Worm (Caenorhabditis elegans) whole organism, L4 larva: Measurements from ENCODE around the gene T27E4.5.

Experiments
- F10B5.3 ChIP-seq: sonication (generic microtip); optimal IDR thresholded peaks from 2 replicates; lab custom pipeline; 2016; ENCODE audit warnings: mild to moderate bottlenecking, missing genetic modification characterization, missing compliant biosample characterization
- F37D6.2 ChIP-seq: sonication (generic microtip); optimal IDR thresholded peaks from 2 replicates; lab custom pipeline; 2016; ENCODE audit warnings: mild to moderate bottlenecking, missing genetic modification characterization, missing compliant biosample characterization
- R02D3.7 ChIP-seq: fragments of 150-350 bp; sonication (generic microtip); optimal IDR thresholded peaks from 3 replicates; lab custom pipeline; 2014; ENCODE audit warnings: missing biosample characterization, missing genetic modification characterization
- Y75B8A.6 ChIP-seq: fragments of 200-800 bp; sonication (Bioruptor generic); IDR thresholded peaks from 2 replicates; pipeline ENCODE4 v1.3.6; 2022; ENCODE audit warnings: missing genetic modification reagents, missing genetic modification characterization, missing compliant biosample characterization
- aha-1 ChIP-seq: fragments of 150-350 bp; peaks from one replicate; lab custom pipeline; 2014; ENCODE audit warnings: missing biosample characterization, missing genetic modification characterization
- ctbp-1 ChIP-seq: fragments of 200-800 bp; sonication (Bioruptor generic); IDR thresholded peaks from 2 replicates; pipeline ENCODE4 v1.3.6; 2022; ENCODE audit warnings: missing genetic modification reagents, missing genetic modification characterization, missing compliant biosample characterization
- daf-16 ChIP-seq, 3 experiments: sonication (generic microtip); optimal IDR thresholded peaks; 2 replicates each; lab custom pipeline; 2016 to 2017; ENCODE audit warnings: missing genetic modification characterization in 3 of 3, missing genetic modification reagents in 3 of 3, mild to moderate bottlenecking in 2 of 3, missing compliant biosample characterization in 2 of 3, missing biosample characterization in 1 of 3, moderate library complexity in 1 of 3
- dmd-6 ChIP-seq: fragments of 200-800 bp; sonication (Bioruptor generic); IDR thresholded peaks from 2 replicates; pipeline ENCODE4 v1.3.6; 2022; ENCODE audit warnings: missing genetic modification reagents, missing genetic modification characterization, missing compliant biosample characterization
- duxl-1 ChIP-seq: sonication (generic microtip); optimal IDR thresholded peaks from 2 replicates; lab custom pipeline; 2016; ENCODE audit warnings: mild to moderate bottlenecking, missing genetic modification characterization, moderate library complexity, missing compliant biosample characterization; ENCODE audit not compliant: poor library complexity
- dve-1 ChIP-seq: sonication (generic microtip); optimal IDR thresholded peaks from 2 replicates; lab custom pipeline; 2017; ENCODE audit warnings: antibody characterized with exemption, mild to moderate bottlenecking, missing genetic modification characterization, missing compliant biosample characterization; ENCODE audit not compliant: insufficient read depth
- fos-1 ChIP-seq: fragments of 150-350 bp; optimal IDR thresholded peaks from 2 replicates; lab custom pipeline; 2014; ENCODE audit warnings: missing biosample characterization, missing genetic modification characterization
- hif-1 ChIP-seq, 2 experiments: sonication (generic microtip); optimal IDR thresholded peaks; 2 replicates each; lab custom pipeline; 2016 to 2017; ENCODE audit warnings: missing compliant biosample characterization in 2 of 2, missing genetic modification characterization in 2 of 2, missing genetic modification reagents in 2 of 2, missing genotype in 2 of 2, mild to moderate bottlenecking in 1 of 2
- hlh-11 ChIP-seq: fragments of 200-800 bp; sonication (Bioruptor generic); optimal IDR thresholded peaks from 2 replicates; lab custom pipeline; 2018; ENCODE audit warnings: mild to moderate bottlenecking, missing genetic modification characterization, missing compliant biosample characterization
- hlh-30 ChIP-seq: sonication (generic microtip); optimal IDR thresholded peaks from 2 replicates; lab custom pipeline; 2017; ENCODE audit warnings: antibody characterized with exemption, mild to moderate bottlenecking, missing genetic modification characterization, missing compliant biosample characterization; ENCODE audit not compliant: insufficient read depth
- lsy-2 ChIP-seq, 2 experiments: fragments of 150-350 bp in 1 of 2; sonication (generic microtip) in 1 of 2; optimal IDR thresholded peaks; 2 replicates each; lab custom pipeline; 2014 to 2017; ENCODE audit warnings: missing biosample characterization in 2 of 2, missing genetic modification characterization in 2 of 2
- mdl-1 ChIP-seq, 2 experiments: fragments of 150-350 bp in 1 of 2; sonication (generic microtip) in 1 of 2; optimal IDR thresholded peaks; 2 replicates each; lab custom pipeline; 2014 to 2017; ENCODE audit warnings: missing biosample characterization in 2 of 2, missing genetic modification characterization in 2 of 2
- mep-1 ChIP-seq: fragments of 150-350 bp; sonication (generic microtip); optimal IDR thresholded peaks from 3 replicates; lab custom pipeline; 2014; ENCODE audit warnings: missing biosample characterization, missing genetic modification characterization
- mes-2 ChIP-seq: sonication (generic microtip); optimal IDR thresholded peaks from 2 replicates; lab custom pipeline; 2016; ENCODE audit warnings: missing genotype, mild to moderate bottlenecking, missing genetic modification characterization, missing compliant biosample characterization; ENCODE audit not compliant: poor library complexity, severe bottlenecking
- nhr-10 ChIP-seq: fragments of 150-350 bp; optimal IDR thresholded peaks from 2 replicates; lab custom pipeline; 2014; ENCODE audit warnings: missing biosample characterization, missing genetic modification characterization
- nhr-28 ChIP-seq: fragments of 150-350 bp; optimal IDR thresholded peaks from 2 replicates; lab custom pipeline; 2014; ENCODE audit warnings: missing biosample characterization, missing genetic modification characterization
- nhr-48 ChIP-seq: sonication (generic microtip); optimal IDR thresholded peaks from 2 replicates; lab custom pipeline; 2016; ENCODE audit warnings: mild to moderate bottlenecking, missing genetic modification characterization, missing compliant biosample characterization
- nhr-6 ChIP-seq: fragments of 150-350 bp; optimal IDR thresholded peaks from 2 replicates; lab custom pipeline; 2014; ENCODE audit warnings: missing biosample characterization, missing genetic modification characterization
- nhr-77 ChIP-seq: fragments of 150-350 bp; optimal IDR thresholded peaks from 2 replicates; lab custom pipeline; 2014; ENCODE audit warnings: missing biosample characterization, missing genetic modification characterization
- pha-4 ChIP-seq, 2 experiments: fragments of 150-350 bp in 1 of 2; fragments of 200-800 bp in 1 of 2; sonication (Bioruptor generic) in 1 of 2; IDR thresholded peaks in 1 of 2; optimal IDR thresholded peaks in 1 of 2; 2 replicates each; pipeline versions ENCODE4 v1.3.6 to Lab custom; 2014 to 2022; ENCODE audit warnings: missing genetic modification characterization in 2 of 2, missing genetic modification reagents in 2 of 2, missing biosample characterization in 1 of 2, missing compliant biosample characterization in 1 of 2
- php-3 ChIP-seq: fragments of 200-800 bp; sonication (Bioruptor generic); IDR thresholded peaks from 2 replicates; pipeline ENCODE4 v1.3.6; 2022; ENCODE audit warnings: missing genetic modification reagents, missing genetic modification characterization, missing compliant biosample characterization
- sdz-12 ChIP-seq: fragments of 200-800 bp; sonication (Bioruptor generic); optimal IDR thresholded peaks from 2 replicates; lab custom pipeline; 2018; ENCODE audit warnings: mild to moderate bottlenecking, missing genetic modification characterization, missing compliant biosample characterization
- set-16 ChIP-seq: fragments of 200-800 bp; sonication (Bioruptor generic); IDR thresholded peaks from 2 replicates; pipeline ENCODE4 v1.3.6; 2022; ENCODE audit warnings: missing genetic modification reagents, missing genetic modification characterization, missing compliant biosample characterization
- snpc-4 ChIP-seq: fragments of 150-350 bp; optimal IDR thresholded peaks from 2 replicates; lab custom pipeline; 2014; ENCODE audit warnings: missing biosample characterization, missing genetic modification characterization
- spr-1 ChIP-seq: sonication (generic microtip); optimal IDR thresholded peaks from 2 replicates; lab custom pipeline; 2016; ENCODE audit warnings: mild to moderate bottlenecking, missing genetic modification characterization, missing compliant biosample characterization
- unc-130 ChIP-seq: sonication (generic microtip); optimal IDR thresholded peaks from 2 replicates; lab custom pipeline; 2016; ENCODE audit warnings: missing genetic modification reagents, missing genetic modification characterization, missing compliant biosample characterization
- unc-62 ChIP-seq, 3 experiments: fragments of 150-350 bp in 1 of 3; sonication (generic microtip); optimal IDR thresholded peaks in 2 of 3; peaks in 1 of 3; 1 replicate in 1 of 3; 2 replicates in 2 of 3; lab custom pipeline; 2014 to 2017; ENCODE audit warnings: missing biosample characterization in 3 of 3, missing genetic modification characterization in 3 of 3, missing genetic modification reagents in 3 of 3, missing genotype in 1 of 3
- zfp-3 ChIP-seq: fragments of 200-800 bp; sonication (Bioruptor generic); conservative IDR thresholded peaks from 2 replicates; pipeline ENCODE4 v1.3.6; 2022; ENCODE audit warnings: missing genetic modification reagents, missing genetic modification characterization, missing compliant biosample characterization
- zip-2 ChIP-seq: fragments of 150-350 bp; optimal IDR thresholded peaks from 2 replicates; lab custom pipeline; 2014; ENCODE audit warnings: missing biosample characterization, missing genetic modification characterization

T27E4.5 gene

DNA sequence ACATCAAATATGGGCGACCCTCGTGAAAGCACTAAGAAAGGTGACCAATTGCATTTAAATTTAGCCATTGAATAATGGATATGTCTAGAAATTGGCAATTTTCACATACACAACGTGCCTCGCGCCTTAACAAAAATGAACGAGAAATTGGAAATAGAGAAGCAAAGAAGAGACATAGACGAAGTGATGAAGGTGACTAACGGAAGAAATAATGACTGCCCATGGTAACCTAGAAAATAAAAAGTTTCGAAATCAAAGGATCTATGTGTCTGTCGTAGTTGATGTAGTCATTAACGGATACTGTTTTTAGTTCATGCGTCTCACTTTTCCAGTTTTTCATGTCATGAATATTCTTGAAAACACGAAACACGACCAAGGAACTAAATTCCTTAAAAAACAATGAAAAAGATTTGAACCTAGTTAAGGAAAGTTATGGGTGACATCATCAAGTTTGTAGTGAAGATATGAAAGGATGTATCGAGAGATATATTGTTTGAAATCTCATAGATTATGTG lies 8.5 kb upstream of the T27E4.5 start:
- TF ChIP-seq unc-62 (GFP tag; optimal IDR thresholded peaks at IDR 0.05 in 1 of 2; lab: Kevin White, UChicago), result peak in 1 of 2 experiments; percentile 53
- TF ChIP-seq unc-62 (tag; optimal IDR thresholded peaks at IDR 0.05; lab: Kevin White, UChicago), result no peak
- TF ChIP-seq R02D3.7 (tag; lab: Kevin White, UChicago), result no peak
- TF ChIP-seq nhr-28 (tag; lab: Kevin White, UChicago), result peak; percentile 66

- TF ChIP-seq daf-16 (GFP tag; optimal IDR thresholded peaks at IDR 0.05; lab: Kevin White, UChicago) (no peak), daf-16 (tag; optimal IDR thresholded peaks at IDR 0.05; lab: Kevin White, UChicago) (peak; percentile 4), php-3 (GFP tag; lab: Robert Waterston, UW) (no peak), Y75B8A.6 (GFP tag; lab: Robert Waterston, UW) (no peak), duxl-1 (tag; lab: Kevin White, UChicago) (no peak), aha-1 (peak; percentile 92)
These were observed 6.7 kb upstream of the T27E4.5 start, which contains the start of gene T27E4.7 for ce11 chrV:9076273-9076672. Gene T27E4.7 (minus strand): TSS chrV:9076322.

DNA sequence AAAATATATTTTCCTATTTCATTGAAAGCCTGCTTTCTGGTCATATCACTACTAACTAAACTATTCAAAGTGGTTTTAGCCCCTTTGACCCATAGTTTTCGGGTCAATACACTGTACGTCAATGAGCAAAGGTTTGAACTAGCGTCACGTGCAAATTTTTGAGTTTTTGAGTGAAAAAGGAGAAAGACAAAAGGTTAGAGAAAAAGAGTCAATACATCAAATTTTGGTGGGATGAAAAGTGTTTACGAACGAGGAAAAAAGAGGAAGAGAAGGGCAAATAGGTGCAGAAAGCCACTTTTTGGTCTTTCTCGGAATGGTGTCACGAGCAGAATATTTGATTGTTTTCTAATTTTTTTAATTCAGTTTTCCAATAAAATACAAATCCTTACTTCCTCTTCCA lies 6.2 kb upstream of the T27E4.5 start:
- TF ChIP-seq F10B5.3 (tag; lab: Kevin White, UChicago) (no peak), hlh-30 (peak; percentile 38), pha-4 (GFP tag; IDR thresholded peaks at IDR 0.05; lab: Robert Waterston, UW) (0 out of 2 replicates have a peak, but pooled peaks have one; percentile 35), pha-4 (tag; optimal IDR thresholded peaks at IDR 0.05; lab: Kevin White, UChicago) (no peak), dve-1 (peak; percentile 15), spr-1 (tag; lab: Kevin White, UChicago) (no peak), hlh-11 (peak; percentile 35), nhr-48 (tag; lab: Kevin White, UChicago) (no peak), mdl-1 (tag; optimal IDR thresholded peaks at IDR 0.05; lab: Kevin White, UChicago) (peak in 1 of 2 experiments; percentile 32), nhr-28 (tag; lab: Kevin White, UChicago) (peak; percentile 25), lsy-2 (tag; optimal IDR thresholded peaks at IDR 0.05; lab: Kevin White, UChicago) (peak in 1 of 2 experiments; percentile 25), dmd-6 (GFP tag; lab: Robert Waterston, UW) (peak; percentile 31), daf-16 (GFP tag; optimal IDR thresholded peaks at IDR 0.05; lab: Kevin White, UChicago) (no peak), daf-16 (tag; optimal IDR thresholded peaks at IDR 0.05; lab: Kevin White, UChicago) (peak; percentile 59)

DNA sequence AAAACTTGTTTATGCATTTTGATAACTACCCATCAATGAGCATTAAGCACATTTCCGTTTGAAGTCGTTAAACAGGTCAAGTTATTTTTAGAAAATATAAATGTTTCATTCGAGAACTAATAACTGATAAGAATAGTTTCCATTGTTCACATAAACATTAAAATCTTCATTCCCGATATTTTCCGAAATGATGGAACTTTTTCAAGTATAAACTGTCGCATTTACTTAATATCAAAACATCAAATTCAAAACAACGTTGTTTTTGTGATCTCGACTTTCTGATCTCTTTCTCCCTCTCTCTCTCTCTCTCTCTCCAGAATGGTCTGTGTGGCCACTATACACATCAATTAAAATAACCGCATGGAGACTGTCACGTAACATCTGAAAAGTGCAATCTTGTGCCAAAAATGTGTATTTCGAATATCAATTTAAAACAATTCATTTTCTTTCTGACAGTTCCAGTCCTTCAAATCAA lies 4.8 kb upstream of the T27E4.5 start:
- TF ChIP-seq dmd-6 (GFP tag; lab: Robert Waterston, UW), result peak; percentile 34; the same call in 1 of the 2 replicates
- peak; percentile 87 for TF ChIP-seq nhr-77 (tag; lab: Kevin White, UChicago)
- peak; percentile 31 for TF ChIP-seq nhr-48 (tag; lab: Kevin White, UChicago)
- no peak for TF ChIP-seq unc-130 (GFP tag; lab: Kevin White, UChicago)
- no peak for TF ChIP-seq sdz-12 (GFP tag; lab: Kevin White, UChicago)
- TF ChIP-seq mes-2 (tag; lab: Kevin White, UChicago), result no peak
- no peak for TF ChIP-seq snpc-4 (tag; lab: Kevin White, UChicago)
- peak; percentile 66 for TF ChIP-seq hlh-11
- no peak for TF ChIP-seq nhr-6 (tag; lab: Kevin White, UChicago)
- TF ChIP-seq hlh-30, result peak; percentile 53
- TF ChIP-seq pha-4 (GFP tag; IDR thresholded peaks at IDR 0.05; lab: Robert Waterston, UW), result 0 out of 2 replicates have a peak, but pooled peaks have one; percentile 6
- TF ChIP-seq pha-4 (tag; optimal IDR thresholded peaks at IDR 0.05; lab: Kevin White, UChicago), result no peak
- TF ChIP-seq daf-16 (GFP tag; optimal IDR thresholded peaks at IDR 0.05; lab: Kevin White, UChicago), result no peak
- peak; percentile 95 for TF ChIP-seq daf-16 (tag; optimal IDR thresholded peaks at IDR 0.05; lab: Kevin White, UChicago)
- no peak for TF ChIP-seq zip-2 (tag; lab: Kevin White, UChicago)
- TF ChIP-seq zfp-3 (GFP tag; lab: Robert Waterston, UW), result peak; percentile 4; the same call in 1 of the 2 replicates
- peak in 1 of 2 experiments; percentile 66 for TF ChIP-seq unc-62 (GFP tag; optimal IDR thresholded peaks at IDR 0.05 in 1 of 2; lab: Kevin White, UChicago)
- no peak for TF ChIP-seq unc-62 (tag; optimal IDR thresholded peaks at IDR 0.05; lab: Kevin White, UChicago)
- TF ChIP-seq ctbp-1 (GFP tag; lab: Robert Waterston, UW), result no peak
- peak in 1 of 2 experiments; percentile 49 for TF ChIP-seq mdl-1 (tag; optimal IDR thresholded peaks at IDR 0.05; lab: Kevin White, UChicago)
- peak; percentile 41 for TF ChIP-seq nhr-10 (tag; lab: Kevin White, UChicago)
- TF ChIP-seq lsy-2 (tag; optimal IDR thresholded peaks at IDR 0.05; lab: Kevin White, UChicago), result peak; percentile 16 to 27
- TF ChIP-seq nhr-28 (tag; lab: Kevin White, UChicago), result peak; percentile 68
- TF ChIP-seq mep-1 (tag; lab: Kevin White, UChicago), result peak; percentile 59
- peak; percentile 80 for TF ChIP-seq fos-1 (tag; lab: Kevin White, UChicago)
- TF ChIP-seq hif-1 (tag; optimal IDR thresholded peaks at IDR 0.05; lab: Kevin White, UChicago), result peak in 1 of 2 experiments; percentile 40
- TF ChIP-seq aha-1, result peak; percentile 96
- peak; percentile 68 for TF ChIP-seq dve-1
- TF ChIP-seq F37D6.2 (tag; lab: Kevin White, UChicago), result no peak
- TF ChIP-seq set-16 (GFP tag; lab: Robert Waterston, UW), result no peak
- TF ChIP-seq php-3 (GFP tag; lab: Robert Waterston, UW), result peak; percentile 76
